Worm (Caenorhabditis elegans): ENCODE measurements around the gene F56C9.8.

F56C9.8 gene

DNA sequence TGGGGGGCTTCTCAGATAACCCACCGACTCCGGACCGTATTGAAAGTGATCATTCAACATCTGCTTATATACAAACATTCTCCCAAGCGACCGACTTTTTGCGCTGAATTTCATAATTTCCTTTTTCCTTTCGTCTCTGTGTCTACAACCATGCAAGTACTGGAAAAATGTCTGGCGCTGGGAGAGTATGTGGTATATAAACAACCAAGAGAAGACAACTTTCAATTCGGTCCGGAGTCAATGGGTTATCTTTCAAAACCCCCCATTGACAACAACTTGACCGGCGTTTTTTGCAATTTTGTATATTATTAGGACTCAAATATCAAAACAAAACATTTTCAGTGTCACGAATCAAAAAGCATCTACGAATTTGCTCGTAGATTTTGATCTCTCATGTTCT, 40.8 kb downstream of the F56C9.8 start (continued):
- TF ChIP-seq set-16 (GFP tag; IDR thresholded peaks at IDR 0.05) (no peak), nhr-102 (tag; optimal IDR thresholded peaks at IDR 0.05) (peak; percentile 83), mes-2 (tag; optimal IDR thresholded peaks at IDR 0.05; ENCODE audit: poor library complexity, severe bottlenecking) (peak; percentile 59), arid-1 (GFP tag; conservative IDR thresholded peaks at IDR 0.05) (no peak), nhr-111 (GFP tag; optimal IDR thresholded peaks at IDR 0.05) (no peak), F44E2.7 (GFP tag; IDR thresholded peaks at IDR 0.05) (no peak), daf-12 (tag; optimal IDR thresholded peaks at IDR 0.05) (no peak), vab-7 (GFP tag; IDR thresholded peaks at IDR 0.05) (peak; percentile 63), egl-43 (GFP tag; IDR thresholded peaks at IDR 0.05) (no peak; the same call in 1 of the 2 replicates), F49E8.2 (tag; optimal IDR thresholded peaks at IDR 0.05; ENCODE audit: borderline replicate concordance) (no peak), php-3 (GFP tag; IDR thresholded peaks at IDR 0.05) (peak; percentile 70), ZK546.5 (tag; optimal IDR thresholded peaks at IDR 0.05) (no peak), ztf-7 (tag; optimal IDR thresholded peaks at IDR 0.05) (peak; percentile 89), skn-1 (tag; optimal IDR thresholded peaks at IDR 0.05) (no peak), nhr-11 (tag; optimal IDR thresholded peaks at IDR 0.05) (peak; percentile 72), lsy-2 (tag; optimal IDR thresholded peaks at IDR 0.05) (peak in 1 of 2 experiments; percentile 89), ces-1 (GFP tag; optimal IDR thresholded peaks at IDR 0.05) (no peak), tag-97 (GFP tag; IDR thresholded peaks at IDR 0.05) (no peak), madf-9 (GFP tag; conservative IDR thresholded peaks at IDR 0.05) (peak; percentile 73), daf-16 (GFP tag; optimal IDR thresholded peaks at IDR 0.05) (peak; percentile 1 to 86), daf-16 (tag; optimal IDR thresholded peaks at IDR 0.05) (peak; percentile 85), aly-2 (tag; optimal IDR thresholded peaks at IDR 0.05) (no peak), zfp-3 (GFP tag; conservative IDR thresholded peaks at IDR 0.05) (peak; percentile 57; the same call in 1 of the 2 replicates), madf-5 (GFP tag; IDR thresholded peaks at IDR 0.05) (no peak), zag-1 (tag; optimal IDR thresholded peaks at IDR 0.05) (no peak), dve-1 (tag; optimal IDR thresholded peaks at IDR 0.05; ENCODE audit: insufficient read depth) (peak; percentile 96), unc-62 (GFP tag; optimal IDR thresholded peaks at IDR 0.05 in 1 of 2) (no peak), unc-62 (tag; optimal IDR thresholded peaks at IDR 0.05) (no peak), Y105C5A.15 (GFP tag; IDR thresholded peaks at IDR 0.05) (no peak), daf-19 (GFP tag; conservative IDR thresholded peaks at IDR 0.05) (0 out of 2 replicates have a peak, but pooled peaks have one; percentile 48), lim-7 (GFP tag; IDR thresholded peaks at IDR 0.05) (peak; percentile 62), duxl-1 (tag; optimal IDR thresholded peaks at IDR 0.05; ENCODE audit: poor library complexity) (peak; percentile 72), T20F7.1 (GFP tag; optimal IDR thresholded peaks at IDR 0.05) (peak; percentile 87), daf-8 (GFP tag; IDR thresholded peaks at IDR 0.05) (no peak), lin-29 (GFP tag; IDR thresholded peaks at IDR 0.05) (no peak), mep-1 (tag; optimal IDR thresholded peaks at IDR 0.05) (peak; percentile 83), dmd-8 (GFP tag; IDR thresholded peaks at IDR 0.05) (no peak), attf-4 (tag; optimal IDR thresholded peaks at IDR 0.05) (no peak), nhr-28 (tag; optimal IDR thresholded peaks at IDR 0.05) (peak; percentile 37), ceh-28 (tag; optimal IDR thresholded peaks at IDR 0.05) (no peak), mxl-2 (GFP tag; conservative IDR thresholded peaks at IDR 0.05) (no peak), pqm-1 (tag; optimal IDR thresholded peaks at IDR 0.05) (peak; percentile 26), F37D6.2 (tag; optimal IDR thresholded peaks at IDR 0.05) (peak; percentile 38), lin-38 (GFP tag; IDR thresholded peaks at IDR 0.05) (peak; percentile 84), pha-4 (GFP tag; IDR thresholded peaks at IDR 0.05) (no peak), pha-4 (tag; optimal IDR thresholded peaks at IDR 0.05) (no peak), lin-13 (GFP tag; optimal IDR thresholded peaks at IDR 0.05) (peak; percentile 56), ceh-62 (tag; optimal IDR thresholded peaks at IDR 0.05) (no peak), zfp-2 (tag; optimal IDR thresholded peaks at IDR 0.05) (peak; percentile 14), mdt-29 (GFP tag; IDR thresholded peaks at IDR 0.05) (no peak), hlh-11 (tag; optimal IDR thresholded peaks at IDR 0.05) (peak; percentile 61), nhr-25 (tag; optimal IDR thresholded peaks at IDR 0.05; ENCODE audit: borderline replicate concordance, insufficient read depth) (no peak)
